Worm (Caenorhabditis elegans): Measurements from ENCODE around the gene pgm-3.

DNA sequence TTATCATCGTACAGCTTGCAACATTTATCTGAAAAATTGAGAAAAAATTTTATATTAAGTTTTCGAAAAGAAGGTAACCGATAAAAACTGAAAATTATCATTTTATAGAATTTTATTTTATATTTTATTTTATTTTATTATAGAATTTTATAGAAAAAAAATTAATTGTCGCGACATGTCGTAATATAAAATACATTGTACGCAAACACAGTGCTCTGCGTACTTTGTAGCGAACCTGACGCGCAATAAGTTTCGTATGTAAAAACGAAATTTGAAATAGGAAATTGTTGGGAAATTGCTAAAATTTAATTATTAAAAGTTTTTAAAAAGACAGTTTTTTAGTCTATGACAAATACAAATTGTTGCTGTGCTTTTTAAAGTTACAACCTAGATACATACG, 34.0 kb upstream of the pgm-3 start, which contains the start of the genes hst-1 and ints-6:
- TF ChIP-seq ztf-23 (GFP tag; IDR thresholded peaks at IDR 0.05) (no peak), cog-1 (tag; optimal IDR thresholded peaks at IDR 0.05) (no peak), T22C8.4 (GFP tag; IDR thresholded peaks at IDR 0.05) (no peak)
